Worm (Caenorhabditis elegans): Measurements from ENCODE around the gene T19D7.6.

ce11 chrX:654804-655203, 15.8 kb downstream of the T19D7.6 start, which contains the start of gene ifc-2:
- TF ChIP-seq ama-1 (optimal IDR thresholded peaks at IDR 0.05) = no peak
- TF ChIP-seq F13C5.2 (tag; optimal IDR thresholded peaks at IDR 0.05) = no peak
- no peak for TF ChIP-seq scrt-1 (GFP tag; IDR thresholded peaks at IDR 0.05)
- no peak for TF ChIP-seq hmbx-1 (tag; optimal IDR thresholded peaks at IDR 0.05)
- no peak for TF ChIP-seq ets-7 (tag; optimal IDR thresholded peaks at IDR 0.05)

Data from whole organism, early embryonic.